Fruit fly (Drosophila melanogaster): ENCODE measurements around the gene Nrx-1.

The Nrx-1 gene

DNA sequence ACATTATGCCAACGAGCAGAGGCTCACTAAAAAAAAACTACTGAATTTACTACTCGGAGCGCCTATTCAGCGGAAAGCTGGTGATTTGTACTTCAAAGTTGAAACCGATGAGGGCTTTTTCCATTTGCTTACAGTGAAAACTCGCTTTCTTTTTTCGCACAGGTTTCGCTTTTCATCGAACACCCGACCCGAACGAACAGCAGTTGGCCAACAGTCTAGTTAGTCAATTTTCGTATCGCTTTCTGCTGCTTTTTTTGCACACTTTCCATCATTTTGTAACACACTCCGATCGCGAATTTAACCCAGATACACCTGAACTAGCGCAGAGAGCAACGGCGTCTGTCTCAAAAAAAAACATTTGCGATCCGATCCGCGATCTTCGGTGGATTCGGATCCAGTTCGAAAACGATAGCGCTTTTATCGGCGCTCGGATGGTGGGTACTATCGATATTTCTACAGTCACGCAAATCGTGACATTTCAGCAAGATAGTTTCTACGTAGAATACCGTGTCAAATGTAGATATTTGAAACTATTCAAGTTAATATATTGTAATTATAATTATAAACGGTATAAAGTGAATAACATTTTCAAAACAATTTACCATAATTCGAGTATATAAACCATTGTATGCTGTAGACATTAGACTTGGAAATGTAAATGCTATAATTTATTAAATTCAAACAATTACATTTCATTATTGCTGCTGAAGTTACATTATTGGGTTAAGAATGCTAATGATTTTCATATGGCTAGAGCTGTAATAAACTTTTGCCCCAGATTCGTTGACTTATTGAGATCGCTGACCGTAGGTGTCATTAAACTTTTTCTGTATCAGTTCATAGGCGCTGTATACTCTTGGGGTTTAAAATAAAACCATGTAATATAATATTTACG is 60.2 kb downstream of the Nrx-1 start, which contains the start of gene CG5346 (continued):
- TF ChIP-seq CG15073 (GFP tag; optimal IDR thresholded peaks at IDR 0.05) (no peak), Opbp (GFP tag; IDR thresholded peaks at IDR 0.05; ENCODE audit: partially characterized antibody) (peak; percentile 88), CG3163 (GFP tag; optimal IDR thresholded peaks at IDR 0.05) (no peak), crol (GFP tag; IDR thresholded peaks at IDR 0.05) (peak; percentile 16), CG17385 (GFP tag; optimal IDR thresholded peaks at IDR 0.05) (no peak), Trl (optimal IDR thresholded peaks at IDR 0.05) (no peak), Trl (GFP tag; optimal IDR thresholded peaks at IDR 0.05) (no peak), CG1602 (GFP tag; optimal IDR thresholded peaks at IDR 0.05) (no peak), HLH54F (GFP tag; optimal IDR thresholded peaks at IDR 0.05) (no peak), gcm (GFP tag; optimal IDR thresholded peaks at IDR 0.05) (no peak), bbx (GFP tag; IDR thresholded peaks at IDR 0.05; ENCODE audit: partially characterized antibody) (peak; percentile 91), ac (GFP tag; optimal IDR thresholded peaks at IDR 0.05) (no peak), CG14014 (GFP tag; IDR thresholded peaks at IDR 0.05) (no peak), CG11560 (tag; IDR thresholded peaks at IDR 0.05) (no peak), CG13296 (GFP tag; optimal IDR thresholded peaks at IDR 0.05) (no peak), HLHmδ (GFP tag; optimal IDR thresholded peaks at IDR 0.05) (no peak), CG2712 (tag; optimal IDR thresholded peaks at IDR 0.05) (no peak), Nf-YA (GFP tag; IDR thresholded peaks at IDR 0.05) (no peak), CG4328 (GFP tag; optimal IDR thresholded peaks at IDR 0.05) (no peak), gsb (GFP tag; IDR thresholded peaks at IDR 0.05) (no peak), Usf (GFP tag; optimal IDR thresholded peaks at IDR 0.05) (no peak), CG32532 (GFP tag; IDR thresholded peaks at IDR 0.05) (no peak), CG1647 (GFP tag; optimal IDR thresholded peaks at IDR 0.05) (no peak), Vsx1 (GFP tag; optimal IDR thresholded peaks at IDR 0.05) (no peak), fd3F (GFP tag; optimal IDR thresholded peaks at IDR 0.05) (no peak), CG9437 (GFP tag; optimal IDR thresholded peaks at IDR 0.05) (no peak), ttk (GFP tag; IDR thresholded peaks at IDR 0.05) (no peak), Elba2 (GFP tag; optimal IDR thresholded peaks at IDR 0.05) (no peak), CG8359 (GFP tag; optimal IDR thresholded peaks at IDR 0.05; ENCODE audit: borderline replicate concordance) (no peak), CG11504 (tag; optimal IDR thresholded peaks at IDR 0.05) (no peak), Myb (GFP tag; optimal IDR thresholded peaks at IDR 0.05) (no peak), crp (GFP tag; optimal IDR thresholded peaks at IDR 0.05) (no peak), sima (GFP tag; optimal IDR thresholded peaks at IDR 0.05) (no peak), dysf (GFP tag; IDR thresholded peaks at IDR 0.05) (no peak), CG8944 (GFP tag; optimal IDR thresholded peaks at IDR 0.05) (no peak), MTF-1 (GFP tag; optimal IDR thresholded peaks at IDR 0.05; ENCODE audit: borderline replicate concordance) (no peak), Drgx (GFP tag; IDR thresholded peaks at IDR 0.05) (no peak; the same call in 1 of the 2 replicates), run (tag; optimal IDR thresholded peaks at IDR 0.05) (no peak), BEAF-32 (GFP tag; optimal IDR thresholded peaks at IDR 0.05) (peak; percentile 82), pum (GFP tag; optimal IDR thresholded peaks at IDR 0.05) (no peak), CG7987 (GFP tag; optimal IDR thresholded peaks at IDR 0.05) (peak; percentile 36), CG1529 (GFP tag; optimal IDR thresholded peaks at IDR 0.05) (no peak), Dek (tag; optimal IDR thresholded peaks at IDR 0.05) (no peak), CG1024 (GFP tag; IDR thresholded peaks at IDR 0.05) (no peak), jigr1 (GFP tag; IDR thresholded peaks at IDR 0.05) (no peak), HmgD (GFP tag; optimal IDR thresholded peaks at IDR 0.05) (no peak), knrl (GFP tag; IDR thresholded peaks at IDR 0.05; ENCODE audit: partially characterized antibody) (peak; percentile 87), CG12155 (GFP tag; optimal IDR thresholded peaks at IDR 0.05) (no peak), CG4360 (GFP tag; IDR thresholded peaks at IDR 0.05) (no peak), C15 (GFP tag; IDR thresholded peaks at IDR 0.05) (no peak)

Data from whole organism, embryonic.